Worm (Caenorhabditis elegans): ENCODE results near the gene inpp-5K.

ce11 chrIII:8121132-8121531 lies 40.0 kb downstream of the inpp-5K start, which contains the start of gene gei-8:
- TF ChIP-seq nhr-76 (tag; optimal IDR thresholded peaks at IDR 0.05) (no peak), sptf-1 (tag; optimal IDR thresholded peaks at IDR 0.05) (no peak), lin-13 (tag; optimal IDR thresholded peaks at IDR 0.05) (no peak), snpc-4 (tag; optimal IDR thresholded peaks at IDR 0.05) (no peak), pha-4 (tag; optimal IDR thresholded peaks at IDR 0.05) (no peak)

Data from whole organism, mixed stage, embryonic.